Worm (Caenorhabditis elegans): ENCODE measurements around the gene F19B6.3.

Gene F19B6.3

DNA sequence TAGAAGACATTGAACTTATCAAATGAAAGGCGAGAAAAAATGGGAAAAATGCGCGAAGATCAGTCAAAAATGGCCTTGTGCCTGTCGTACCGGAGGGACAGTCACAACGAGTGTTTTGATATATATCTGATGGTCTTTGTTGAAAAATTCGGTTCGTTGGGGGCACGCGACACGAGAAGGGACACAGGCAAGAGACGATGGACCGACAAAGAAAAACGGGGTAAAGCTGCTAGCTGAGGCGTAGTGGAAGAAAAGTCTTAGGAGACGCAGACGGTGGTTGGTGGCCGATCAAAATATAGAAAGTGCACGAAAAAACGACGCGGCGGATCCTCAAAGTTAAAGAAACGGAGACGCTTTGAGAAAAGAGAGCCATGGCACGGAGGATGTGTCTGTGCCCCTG, 8.2 kb downstream of the F19B6.3 start:
- TF ChIP-seq unc-62 (GFP tag; optimal IDR thresholded peaks at IDR 0.05): no peak

ce11 chrIV:12335798-12336197, 8.8 kb downstream of the F19B6.3 start, which contains the start of gene F19B6.1:
Gene F19B6.1, minus strand, starts transcription at chrIV:12336075.
- TF ChIP-seq unc-62 (GFP tag; optimal IDR thresholded peaks at IDR 0.05): no peak

ce11 chrIV:12336893-12337627, 10.0 kb downstream of the F19B6.3 start, which contains the start of the genes F19B6.10 and wht-5:
Gene F19B6.10, plus strand, starts transcription at chrIV:12337193.
Gene wht-5, plus strand, starts transcription at chrIV:12337577.
- TF ChIP-seq unc-62 (GFP tag; optimal IDR thresholded peaks at IDR 0.05): no peak

ce11 chrIV:12340885-12341284, 13.9 kb downstream of the F19B6.3 start:
- no peak for TF ChIP-seq unc-62 (GFP tag; optimal IDR thresholded peaks at IDR 0.05)

DNA sequence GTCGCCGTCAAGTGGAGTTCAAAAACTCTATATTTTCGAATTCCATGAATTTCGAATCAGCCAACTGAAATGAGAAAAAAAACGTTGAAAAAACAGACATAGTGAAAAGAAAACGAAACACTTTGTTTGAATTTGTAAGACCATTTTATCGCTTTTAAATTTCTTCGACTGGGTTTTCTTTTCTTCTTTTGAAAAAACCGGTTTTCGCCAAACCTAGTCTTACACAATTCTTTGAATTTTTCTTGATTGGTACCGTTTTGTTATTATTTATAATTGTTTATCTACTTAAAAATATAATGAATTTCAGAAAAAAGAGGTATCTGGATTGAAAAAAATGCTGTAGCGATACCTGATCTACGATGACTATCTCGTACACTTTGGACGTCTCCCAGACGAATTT, 22.6 kb downstream of the F19B6.3 start, which contains the start of gene best-22:
Gene best-22 (plus strand): TSS at position 301 of the 400 bp plus-strand sequence.
- TF ChIP-seq unc-62 (GFP tag; optimal IDR thresholded peaks at IDR 0.05): no peak

- TF ChIP-seq unc-62 (GFP tag; optimal IDR thresholded peaks at IDR 0.05): no peak
Observed at ce11 chrIV:12350235-12350634, 23.2 kb downstream of the F19B6.3 start.

ce11 chrIV:12359979-12360378, 32.9 kb downstream of the F19B6.3 start:
- no peak for TF ChIP-seq unc-62 (GFP tag; optimal IDR thresholded peaks at IDR 0.05)

ce11 chrIV:12360742-12361195, 33.7 kb downstream of the F19B6.3 start, which contains the start of gene sec-24.2:
Gene sec-24.2, minus strand, starts transcription at chrIV:12360792.
- no peak for TF ChIP-seq unc-62 (GFP tag; optimal IDR thresholded peaks at IDR 0.05)

DNA sequence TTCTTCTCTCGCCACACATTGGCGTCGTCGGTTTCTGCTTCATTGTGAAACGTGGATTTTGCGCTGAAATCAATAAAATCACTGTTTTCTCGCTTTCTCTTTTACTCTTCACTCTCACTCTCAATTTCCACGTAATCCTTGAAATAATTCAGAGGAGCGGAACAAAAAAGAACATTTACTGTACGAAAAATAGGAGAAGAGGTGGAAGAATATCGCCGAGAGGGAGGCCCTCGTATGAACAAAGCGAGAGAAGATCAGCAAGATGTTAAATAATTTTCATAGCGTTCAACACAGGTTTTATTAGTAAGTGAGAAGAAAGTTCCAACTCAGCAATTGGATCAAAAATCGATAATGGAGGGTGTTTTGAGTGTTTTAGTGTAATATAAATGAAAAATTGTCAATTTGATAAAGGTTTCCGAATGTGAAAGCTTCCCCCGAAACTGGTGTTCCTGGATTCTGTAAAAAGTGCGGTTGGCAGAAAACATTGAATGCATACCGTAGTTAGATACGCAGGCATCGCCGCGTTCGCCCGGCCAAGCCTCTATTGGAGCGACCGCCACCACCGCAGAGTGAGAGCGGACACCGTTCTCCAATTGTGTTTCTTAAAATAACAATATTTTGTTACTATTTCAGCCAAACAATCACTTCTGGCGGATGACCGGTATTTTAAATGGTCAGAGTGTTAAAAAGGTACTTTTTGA, 34.5 kb downstream of the F19B6.3 start, which contains the start of the genes ccr-4 and ZC518.8:
Gene ccr-4 (plus strand): TSS at position 151 of the 701 bp plus-strand sequence.
Gene ZC518.8 (minus strand): TSS at position 517 of the 701 bp plus-strand sequence.
- TF ChIP-seq unc-62 (GFP tag; optimal IDR thresholded peaks at IDR 0.05): no peak

DNA sequence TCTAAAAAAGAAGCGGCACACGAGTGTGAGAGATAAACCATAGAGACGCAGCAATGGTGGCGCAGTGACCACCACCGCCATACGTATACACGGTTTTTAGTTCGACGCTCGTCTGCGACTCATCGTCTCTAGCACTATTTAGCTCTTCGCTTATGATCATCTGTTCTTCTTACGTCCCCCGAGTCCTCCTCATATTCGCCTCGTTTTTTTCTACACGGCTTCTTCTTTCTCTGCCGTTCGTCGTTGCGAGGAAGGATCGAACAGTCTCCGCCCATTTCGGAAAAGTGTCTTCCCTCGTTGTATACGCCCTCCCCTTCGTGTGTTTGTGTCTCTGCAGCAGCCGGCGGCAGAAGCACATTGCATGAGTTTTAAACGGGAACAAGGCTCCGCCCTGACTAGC, 37.9 kb downstream of the F19B6.3 start:
- TF ChIP-seq unc-62 (GFP tag; optimal IDR thresholded peaks at IDR 0.05): no peak

- TF ChIP-seq unc-62 (GFP tag; optimal IDR thresholded peaks at IDR 0.05): no peak
Observed at ce11 chrIV:12366571-12366970, 39.5 kb downstream of the F19B6.3 start.

- TF ChIP-seq unc-62 (GFP tag; optimal IDR thresholded peaks at IDR 0.05): no peak
Observed at ce11 chrIV:12371340-12371739, 44.3 kb downstream of the F19B6.3 start.

DNA sequence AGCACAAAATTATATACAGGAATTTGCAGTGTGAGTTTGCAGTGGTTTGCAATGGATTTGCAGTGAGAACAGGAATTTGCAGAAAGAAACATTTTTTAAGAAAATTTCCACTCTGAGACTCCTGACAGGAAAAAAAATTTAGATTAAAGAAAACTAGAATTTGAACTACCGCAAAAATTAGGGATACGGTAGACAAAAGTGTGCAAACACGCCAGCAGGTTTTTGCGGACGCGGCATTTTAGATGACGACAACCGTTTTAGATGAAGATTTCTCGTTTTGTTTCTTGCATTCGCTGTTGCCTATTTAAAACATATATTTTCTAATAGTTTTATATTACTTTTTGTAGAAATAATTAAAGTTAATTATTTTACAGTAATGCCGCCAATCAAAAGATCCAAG, 44.8 kb downstream of the F19B6.3 start, which contains the start of gene wdr-46:
Gene wdr-46 (plus strand): TSS at position 375 of the 400 bp plus-strand sequence.
- TF ChIP-seq unc-62 (GFP tag; optimal IDR thresholded peaks at IDR 0.05): no peak

- TF ChIP-seq unc-62 (GFP tag; optimal IDR thresholded peaks at IDR 0.05): no peak
Observed at ce11 chrIV:12376021-12376420, 49.0 kb downstream of the F19B6.3 start, which contains the start of gene atz-1. Gene atz-1, minus strand, starts transcription at chrIV:12376121.
